Fruit fly (Drosophila melanogaster) whole organism, embryonic: ENCODE results near the gene e.
A peak's percentile ranks its signal among the peaks of the same experiment; 100 is the strongest.

Experiments used
- Atf-2 ChIP-seq: fragments of 200-800 bp; sonication (Bioruptor generic); optimal IDR thresholded peaks from 2 replicates; lab custom pipeline; 2016; ENCODE audit warnings: missing biosample characterization, missing genetic modification characterization
- CG10147 ChIP-seq: fragments of 200-800 bp; sonication (Bioruptor generic); optimal IDR thresholded peaks from 2 replicates; lab custom pipeline; 2019; ENCODE audit warnings: missing biosample characterization, mild to moderate bottlenecking, missing genetic modification characterization, moderate library complexity
- CG10209 ChIP-seq: fragments of 200-800 bp; sonication (Bioruptor generic); optimal IDR thresholded peaks from 3 replicates; lab custom pipeline; 2017; ENCODE audit warnings: missing biosample characterization, mild to moderate bottlenecking, missing genetic modification characterization, missing genetic modification reagents
- CG10431 ChIP-seq: fragments of 200-800 bp; sonication (Bioruptor generic); optimal IDR thresholded peaks from 3 replicates; lab custom pipeline; 2018; ENCODE audit warnings: missing biosample characterization, mild to moderate bottlenecking, missing genetic modification characterization
- CG10462 ChIP-seq: fragments of 200-800 bp; sonication (Bioruptor generic); optimal IDR thresholded peaks from 2 replicates; lab custom pipeline; 2016; ENCODE audit warnings: missing biosample characterization, missing genetic modification characterization
- CG11560 ChIP-seq: fragments of 200-800 bp; sonication (Bioruptor generic); IDR thresholded peaks from 3 replicates; pipeline ENCODE4 v1.3.6; 2022; ENCODE audit warnings: missing biosample characterization, missing genetic modification characterization
- CG12071 ChIP-seq: fragments of 200-800 bp; sonication (Bioruptor generic); optimal IDR thresholded peaks from 3 replicates; lab custom pipeline; 2018; ENCODE audit warnings: missing biosample characterization, mild to moderate bottlenecking, missing genetic modification characterization
- CG12155 ChIP-seq: fragments of 200-800 bp; sonication (Bioruptor generic); optimal IDR thresholded peaks from 3 replicates; lab custom pipeline; 2016; ENCODE audit warnings: missing biosample characterization, missing genetic modification characterization
- CG12236 ChIP-seq: fragments of 200-800 bp; sonication (Bioruptor generic); optimal IDR thresholded peaks from 2 replicates; lab custom pipeline; 2016; ENCODE audit warnings: missing biosample characterization, missing genetic modification characterization
- CG12744 ChIP-seq: fragments of 200-800 bp; sonication (Bioruptor generic); optimal IDR thresholded peaks from 2 replicates; lab custom pipeline; 2016; ENCODE audit warnings: missing biosample characterization, missing genetic modification characterization
- CG13296 ChIP-seq: fragments of 200-800 bp; sonication (Bioruptor generic); optimal IDR thresholded peaks from 3 replicates; lab custom pipeline; 2018; ENCODE audit warnings: missing biosample characterization, mild to moderate bottlenecking, missing genetic modification characterization
- CG13894 ChIP-seq: fragments of 200-800 bp; sonication (Bioruptor generic); optimal IDR thresholded peaks from 3 replicates; lab custom pipeline; 2018; ENCODE audit warnings: missing biosample characterization, mild to moderate bottlenecking, missing genetic modification characterization, moderate library complexity
- CG14667 ChIP-seq: fragments of 200-800 bp; sonication (Bioruptor generic); IDR thresholded peaks from 2 replicates; pipeline ENCODE4 v1.3.6; 2022; ENCODE audit warnings: missing biosample characterization, missing genetic modification characterization
- CG15269 ChIP-seq: fragments of 200-800 bp; sonication (Bioruptor generic); optimal IDR thresholded peaks from 2 replicates; lab custom pipeline; 2018; ENCODE audit warnings: missing biosample characterization, mild to moderate bottlenecking, missing genetic modification characterization, moderate library complexity
- CG17385 ChIP-seq: fragments of 200-800 bp; sonication (Bioruptor generic); optimal IDR thresholded peaks from 3 replicates; lab custom pipeline; 2018; ENCODE audit warnings: missing biosample characterization, mild to moderate bottlenecking, missing genetic modification characterization
- CG18619 ChIP-seq: fragments of 200-800 bp; sonication (Bioruptor generic); optimal IDR thresholded peaks from 3 replicates; lab custom pipeline; 2017; ENCODE audit warnings: missing biosample characterization, mild to moderate bottlenecking, missing genetic modification characterization
- CG2202 ChIP-seq: fragments of 200-800 bp; sonication (Bioruptor generic); optimal IDR thresholded peaks from 2 replicates; lab custom pipeline; 2018; ENCODE audit warnings: missing biosample characterization, mild to moderate bottlenecking, missing genetic modification characterization
- CG33557 ChIP-seq: fragments of 200-800 bp; sonication (Bioruptor generic); optimal IDR thresholded peaks from 2 replicates; lab custom pipeline; 2019; ENCODE audit warnings: missing biosample characterization, mild to moderate bottlenecking, missing genetic modification characterization, moderate library complexity
- CG3726 ChIP-seq: fragments of 200-800 bp; sonication (Bioruptor generic); IDR thresholded peaks from 3 replicates; pipeline ENCODE4, ENCODE4 v1.3.6; 2022; ENCODE audit warnings: missing biosample characterization, missing genetic modification characterization
- CG6683 ChIP-seq: fragments of 200-800 bp; sonication (Bioruptor generic); optimal IDR thresholded peaks from 2 replicates; lab custom pipeline; 2017; ENCODE audit warnings: missing biosample characterization, mild to moderate bottlenecking, missing genetic modification characterization, missing genetic modification reagents
- CG8281 ChIP-seq: fragments of 200-800 bp; sonication (Bioruptor generic); optimal IDR thresholded peaks from 2 replicates; lab custom pipeline; 2018; ENCODE audit warnings: missing biosample characterization, mild to moderate bottlenecking, missing genetic modification characterization, moderate library complexity
- CG8944 ChIP-seq: fragments of 200-800 bp; sonication (Bioruptor generic); optimal IDR thresholded peaks from 3 replicates; lab custom pipeline; 2016; ENCODE audit warnings: missing biosample characterization, missing genetic modification characterization
- Dp ChIP-seq: fragments of 200-800 bp; sonication (Bioruptor generic); optimal IDR thresholded peaks from 2 replicates; lab custom pipeline; 2018; ENCODE audit warnings: missing biosample characterization, mild to moderate bottlenecking, missing genetic modification characterization, moderate library complexity
- E2f1 ChIP-seq: fragments of 200-800 bp; sonication (Bioruptor generic); IDR thresholded peaks from 2 replicates; pipeline ENCODE4 v1.3.6; 2022; ENCODE audit warnings: missing biosample characterization, missing genetic modification characterization
- Eip74EF ChIP-seq, 2 experiments: fragments of 200-800 bp in 1 of 2; fragments of >200 bp in 1 of 2; sonication (Bioruptor generic) in 1 of 2; optimal IDR thresholded peaks; 2 replicates each; lab custom pipeline; 2017 to 2019; ENCODE audit warnings: missing biosample characterization in 2 of 2, missing genetic modification characterization in 2 of 2, mild to moderate bottlenecking in 1 of 2, moderate library complexity in 1 of 2
- Ets65A ChIP-seq: fragments of 200-800 bp; sonication (Bioruptor generic); peaks from one replicate; lab custom pipeline; 2016; ENCODE audit warnings: missing biosample characterization, missing genetic modification characterization
- HHEX ChIP-seq: fragments of 200-800 bp; sonication (Bioruptor generic); optimal IDR thresholded peaks from 3 replicates; lab custom pipeline; 2017; ENCODE audit warnings: missing biosample characterization, mild to moderate bottlenecking, missing genetic modification characterization, missing genetic modification reagents
- Hand ChIP-seq: fragments of 200-800 bp; sonication (Bioruptor generic); optimal IDR thresholded peaks from 2 replicates; lab custom pipeline; 2017; ENCODE audit warnings: mild to moderate bottlenecking, missing biosample characterization, missing genetic modification reagents, missing genetic modification characterization
- Hmx ChIP-seq: fragments of 200-800 bp; sonication (Bioruptor generic); optimal IDR thresholded peaks from 2 replicates; lab custom pipeline; 2016; ENCODE audit warnings: missing biosample characterization, missing genetic modification characterization
- Lpt ChIP-seq: fragments of >200 bp; optimal IDR thresholded peaks from 2 replicates; lab custom pipeline; 2018; ENCODE audit warnings: missing biosample characterization, missing genetic modification characterization
- Opbp ChIP-seq: fragments of 200-800 bp; sonication (Bioruptor generic); IDR thresholded peaks from 3 replicates; pipeline ENCODE4 v1.3.6; 2022; ENCODE audit warnings: missing biosample characterization, missing genetic modification characterization; ENCODE audit not compliant: partially characterized antibody
- Optix ChIP-seq: fragments of 200-800 bp; sonication (Bioruptor generic); IDR thresholded peaks from 3 replicates; pipeline ENCODE4 v1.3.6; 2022; ENCODE audit warnings: missing biosample characterization, missing genetic modification characterization
- Usf ChIP-seq: fragments of 200-800 bp; sonication (Bioruptor generic); optimal IDR thresholded peaks from 2 replicates; lab custom pipeline; 2017; ENCODE audit warnings: missing genotype, missing biosample characterization, missing genetic modification characterization
- ac ChIP-seq: fragments of 200-800 bp; sonication (Bioruptor generic); optimal IDR thresholded peaks from 3 replicates; lab custom pipeline; 2017; ENCODE audit warnings: missing biosample characterization, mild to moderate bottlenecking, missing genetic modification characterization
- ase ChIP-seq: fragments of 200-800 bp; sonication (Bioruptor generic); IDR thresholded peaks from 3 replicates; pipeline ENCODE4 v1.3.6; 2022; ENCODE audit warnings: missing biosample characterization, missing genetic modification characterization
- ci ChIP-seq: fragments of 200-800 bp; sonication (Bioruptor generic); IDR thresholded peaks from 3 replicates; pipeline ENCODE4 v1.3.6; 2022; ENCODE audit warnings: missing biosample characterization, missing genetic modification characterization
- cwo ChIP-seq: fragments of 200-800 bp; sonication (Bioruptor generic); optimal IDR thresholded peaks from 3 replicates; lab custom pipeline; 2017; ENCODE audit warnings: missing biosample characterization, missing genetic modification characterization, mild to moderate bottlenecking, moderate library complexity, missing genetic modification reagents
- dan ChIP-seq: fragments of 200-800 bp; sonication (Bioruptor generic); IDR thresholded peaks from 2 replicates; pipeline ENCODE4 v1.3.6; 2022; ENCODE audit warnings: missing biosample characterization, missing genetic modification characterization
- dpn ChIP-seq, 2 experiments: fragments of 200-800 bp; sonication (Bioruptor generic); optimal IDR thresholded peaks; 3 replicates each; lab custom pipeline; 2016; ENCODE audit warnings: missing biosample characterization in 2 of 2, missing genetic modification characterization in 2 of 2
- fru ChIP-seq: fragments of >200 bp; optimal IDR thresholded peaks from 2 replicates; lab custom pipeline; 2017
- h ChIP-seq: fragments of >200 bp; optimal IDR thresholded peaks from 2 replicates; lab custom pipeline; 2017
- hkb ChIP-seq, 2 experiments: fragments of 200-800 bp in 1 of 2; fragments of >200 bp in 1 of 2; sonication (Bioruptor generic) in 1 of 2; IDR thresholded peaks in 1 of 2; optimal IDR thresholded peaks in 1 of 2; 2 replicates each; pipeline versions ENCODE4 v1.3.6 to Lab custom; 2017 to 2022; ENCODE audit warnings: missing biosample characterization in 1 of 2, missing genetic modification characterization in 1 of 2
- knrl ChIP-seq: fragments of 200-800 bp; sonication (Bioruptor generic); IDR thresholded peaks from 3 replicates; pipeline ENCODE4 v1.3.6; 2022; ENCODE audit warnings: missing biosample characterization, missing genetic modification characterization; ENCODE audit not compliant: partially characterized antibody
- nau ChIP-seq: fragments of 200-800 bp; sonication (Bioruptor generic); optimal IDR thresholded peaks from 3 replicates; lab custom pipeline; 2017; ENCODE audit warnings: missing biosample characterization, mild to moderate bottlenecking, missing genetic modification characterization, missing genetic modification reagents
- schlank ChIP-seq: fragments of 200-800 bp; sonication (Bioruptor generic); optimal IDR thresholded peaks from 2 replicates; lab custom pipeline; 2018; ENCODE audit warnings: missing biosample characterization, mild to moderate bottlenecking, missing genetic modification characterization
- sd ChIP-seq: fragments of 200-800 bp; sonication (Bioruptor generic); optimal IDR thresholded peaks from 3 replicates; lab custom pipeline; 2018; ENCODE audit warnings: missing biosample characterization, mild to moderate bottlenecking, missing genetic modification characterization, moderate library complexity
- sr ChIP-seq: fragments of 200-800 bp; sonication (Bioruptor generic); IDR thresholded peaks from 3 replicates; pipeline ENCODE4 v1.3.6; 2022; ENCODE audit warnings: missing biosample characterization, missing genetic modification characterization
- unpg ChIP-seq: fragments of 200-800 bp; sonication (Bioruptor generic); optimal IDR thresholded peaks from 3 replicates; lab custom pipeline; 2018; ENCODE audit warnings: missing biosample characterization, mild to moderate bottlenecking, missing genetic modification characterization, moderate library complexity
- vvl ChIP-seq: fragments of 200-800 bp; sonication (Bioruptor generic); IDR thresholded peaks from 2 replicates; pipeline ENCODE4 v1.3.6; 2022; ENCODE audit warnings: missing biosample characterization, missing genetic modification characterization
- zf30C ChIP-seq: fragments of 200-800 bp; sonication (Bioruptor generic); optimal IDR thresholded peaks from 3 replicates; lab custom pipeline; 2018; ENCODE audit warnings: missing biosample characterization, mild to moderate bottlenecking, missing genetic modification characterization

The e gene

DNA sequence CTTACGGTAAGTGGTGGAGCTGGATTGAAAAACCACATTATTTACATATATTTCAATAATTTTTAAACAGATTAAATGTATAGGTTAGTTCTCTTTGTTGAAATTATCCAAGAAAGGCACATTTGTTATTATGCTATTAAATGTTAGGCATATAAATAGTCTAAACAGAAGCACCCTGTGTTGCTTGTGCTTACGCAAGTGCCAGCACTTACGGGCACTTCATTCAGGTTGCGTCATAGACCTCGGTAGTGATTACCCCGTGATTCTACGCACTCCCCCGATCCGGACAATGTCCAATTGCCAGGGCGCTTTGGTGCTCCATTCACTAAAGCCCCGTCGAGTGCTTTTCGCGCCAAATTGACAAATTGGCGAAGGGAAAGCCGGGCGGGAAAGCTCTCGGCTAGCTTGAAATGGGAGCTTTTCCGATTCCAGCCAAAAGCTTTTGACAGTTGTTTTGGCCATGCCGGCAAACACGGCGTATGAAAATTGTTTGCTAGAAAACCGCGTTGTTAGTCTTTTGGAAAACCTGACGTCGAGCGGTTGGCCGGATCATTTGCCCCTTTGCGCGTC is 9.6 kb upstream of the e start, which contains the start of gene ETHR (continued):
- peak in 1 of 2 experiments; percentile 15 for TF ChIP-seq Eip74EF (GFP tag; optimal IDR thresholded peaks at IDR 0.05; lab: Kevin White, UChicago)
- no peak for TF ChIP-seq h (lab: Kevin White, UChicago)
- TF ChIP-seq CG12155 = peak; percentile 61
- no peak for TF ChIP-seq CG10431 (GFP tag; lab: Kevin White, UChicago)
- TF ChIP-seq HHEX (GFP tag; lab: Kevin White, UChicago) = peak; percentile 68
- peak; percentile 30 to 44 for TF ChIP-seq dpn (GFP tag; optimal IDR thresholded peaks at IDR 0.05; lab: Kevin White, UChicago)
- peak; percentile 74; the same call in 1 of the 2 replicates for TF ChIP-seq E2f1 (GFP tag; lab: Robert Waterston, UW)
- TF ChIP-seq Hmx (GFP tag; lab: Kevin White, UChicago) = no peak
- peak; percentile 95 for TF ChIP-seq CG13894 (tag; lab: Kevin White, UChicago)
- TF ChIP-seq fru (lab: Kevin White, UChicago) = no peak
- peak; percentile 20 for TF ChIP-seq CG13296 (GFP tag; lab: Kevin White, UChicago)
- TF ChIP-seq nau (GFP tag; lab: Kevin White, UChicago) = peak; percentile 4
- TF ChIP-seq Usf (GFP tag; lab: Kevin White, UChicago) = no peak
- TF ChIP-seq hkb (optimal IDR thresholded peaks at IDR 0.05; lab: Kevin White, UChicago) = no peak
- TF ChIP-seq hkb (GFP tag; IDR thresholded peaks at IDR 0.05; lab: Robert Waterston, UW) = peak; percentile 64
- no peak for TF ChIP-seq Lpt (GFP tag; lab: Kevin White, UChicago)
- peak; percentile 55 for TF ChIP-seq unpg
- TF ChIP-seq Ets65A (GFP tag; lab: Kevin White, UChicago) = peak; percentile 58
- peak; percentile 51 for TF ChIP-seq CG17385 (GFP tag; lab: Kevin White, UChicago)
- peak; percentile 47 for TF ChIP-seq CG10147 (GFP tag; lab: Kevin White, UChicago)
- peak; percentile 20; the same call in 1 of the 3 replicates for TF ChIP-seq ase (GFP tag; lab: Robert Waterston, UW)
- TF ChIP-seq schlank (tag; lab: Kevin White, UChicago) = no peak
- no peak for TF ChIP-seq ac
- TF ChIP-seq CG12071 (GFP tag; lab: Kevin White, UChicago) = peak; percentile 40
- TF ChIP-seq CG12744 (GFP tag; lab: Kevin White, UChicago) = peak; percentile 19
- TF ChIP-seq Opbp (GFP tag; lab: Robert Waterston, UW) = no peak
- TF ChIP-seq CG10209 (GFP tag; lab: Kevin White, UChicago) = peak; percentile 9
- no peak for TF ChIP-seq Optix (GFP tag; lab: Robert Waterston, UW)
- TF ChIP-seq CG3726 = no peak
- TF ChIP-seq CG11560 = no peak
- no peak for TF ChIP-seq CG14667 (GFP tag; lab: Robert Waterston, UW)
- TF ChIP-seq cwo (GFP tag; lab: Kevin White, UChicago) = peak; percentile 74
- TF ChIP-seq CG15269 (tag; lab: Kevin White, UChicago) = peak; percentile 78
- no peak for TF ChIP-seq CG8944 (GFP tag; lab: Kevin White, UChicago)
- TF ChIP-seq CG2202 (tag; lab: Kevin White, UChicago) = no peak
- TF ChIP-seq CG6683 = peak; percentile 27
- TF ChIP-seq ci (GFP tag; lab: Robert Waterston, UW) = peak; percentile 31; the same call in 1 of the 3 replicates
- no peak for TF ChIP-seq zf30C (GFP tag; lab: Kevin White, UChicago)
- no peak for TF ChIP-seq Atf-2 (GFP tag; lab: Kevin White, UChicago)
- peak; percentile 59 for TF ChIP-seq Hand (GFP tag; lab: Kevin White, UChicago)
- peak; percentile 38 for TF ChIP-seq vvl
- TF ChIP-seq CG8281 (tag; lab: Kevin White, UChicago) = peak; percentile 54
- TF ChIP-seq dan = no peak
- TF ChIP-seq CG33557 = no peak
- no peak for TF ChIP-seq knrl (GFP tag; lab: Robert Waterston, UW)
- TF ChIP-seq sd (tag; lab: Kevin White, UChicago) = peak; percentile 61
- TF ChIP-seq sr = no peak
- peak; percentile 39 for TF ChIP-seq CG18619 (GFP tag; lab: Kevin White, UChicago)
- TF ChIP-seq CG10462 (GFP tag; lab: Kevin White, UChicago) = no peak
- TF ChIP-seq CG12236 (GFP tag; lab: Kevin White, UChicago) = no peak
- TF ChIP-seq Dp = peak; percentile 69
